Worm (Caenorhabditis elegans) whole organism, L4 larva: ENCODE data around the gene B0507.8.

ENCODE experiments used
- Y105C5A.15 ChIP-seq: fragments of 200-800 bp; sonication (Bioruptor generic); IDR thresholded peaks from 2 replicates; pipeline ENCODE4 v1.3.6; 2022; ENCODE audit warnings: missing genetic modification characterization, missing compliant biosample characterization
- ama-1 ChIP-seq: fragments of 150-350 bp; optimal IDR thresholded peaks from 2 replicates; lab custom pipeline; 2014; ENCODE audit warnings: inconsistent platforms, mixed read lengths
- ceh-28 ChIP-seq: fragments of 150-350 bp; optimal IDR thresholded peaks from 2 replicates; lab custom pipeline; 2014; ENCODE audit warnings: missing biosample characterization, missing genetic modification reagents, missing genetic modification characterization
- cey-2 ChIP-seq: sonication (generic microtip); optimal IDR thresholded peaks from 3 replicates; lab custom pipeline; 2017; ENCODE audit warnings: missing genetic modification characterization, mild to moderate bottlenecking, missing compliant biosample characterization, antibody characterized with exemption, borderline replicate concordance; ENCODE audit not compliant: insufficient read depth
- nhr-25 ChIP-seq: sonication (generic microtip); optimal IDR thresholded peaks from 2 replicates; lab custom pipeline; 2017; ENCODE audit warnings: missing genetic modification characterization, mild to moderate bottlenecking, missing compliant biosample characterization, antibody characterized with exemption, moderate library complexity, borderline replicate concordance; ENCODE audit not compliant: insufficient read depth
- unc-39 ChIP-seq: sonication (generic microtip); optimal IDR thresholded peaks from 2 replicates; lab custom pipeline; 2017; ENCODE audit warnings: missing biosample characterization, missing genetic modification characterization

DNA sequence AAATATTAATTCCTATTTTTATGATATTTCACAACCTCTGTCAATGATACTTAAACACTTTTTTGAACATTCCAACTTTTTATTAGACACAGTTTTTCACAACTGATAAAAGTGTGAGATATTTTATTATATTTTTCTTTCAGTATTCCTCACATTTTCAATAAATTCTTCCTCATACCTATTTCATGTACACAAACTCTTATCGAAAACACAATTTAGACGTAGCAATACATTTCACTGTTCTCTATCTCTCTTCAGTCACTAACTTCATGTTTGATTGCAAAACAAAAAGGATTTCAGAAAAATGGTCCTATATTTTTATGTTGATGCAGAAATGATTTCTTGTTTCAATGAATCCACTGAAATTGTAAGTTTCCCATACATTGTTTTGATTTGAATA, 16.9 kb downstream of the B0507.8 start, which contains the start of gene B0507.6:
- TF ChIP-seq cey-2 (tag; lab: Kevin White, UChicago) (no peak), nhr-25 (tag; lab: Kevin White, UChicago) (no peak), ceh-28 (tag; lab: Kevin White, UChicago) (no peak), unc-39 (tag; lab: Kevin White, UChicago) (no peak), Y105C5A.15 (GFP tag; lab: Robert Waterston, UW) (no peak), ama-1 (lab: Kevin White, UChicago) (no peak)
